Fruit fly (Drosophila melanogaster) whole organism: ENCODE results near the gene betaggt-I.

Source experiments
- CG8478 ChIP-seq: fragments of >200 bp; optimal IDR thresholded peaks from 2 replicates; lab custom pipeline; 2018; ENCODE audit warnings: inconsistent platforms
- Dll ChIP-seq: fragments of >200 bp; optimal IDR thresholded peaks from 2 replicates; lab custom pipeline; 2017
- EcR ChIP-seq, 2 experiments: fragments of >200 bp; optimal IDR thresholded peaks; 2 replicates each; lab custom pipeline; 2017; ENCODE audit warnings: missing biosample characterization in 2 of 2, missing genetic modification characterization in 2 of 2, missing genetic modification reagents in 2 of 2
- pan ChIP-seq: fragments of >200 bp; optimal IDR thresholded peaks from 2 replicates; lab custom pipeline; 2017
- psq ChIP-seq: fragments of >200 bp; optimal IDR thresholded peaks from 2 replicates; lab custom pipeline; 2017
- usp ChIP-seq: fragments of >200 bp; optimal IDR thresholded peaks from 2 replicates; lab custom pipeline; 2017; ENCODE audit warnings: missing biosample characterization, missing genetic modification characterization, mixed read lengths

betaggt-I gene

dm6 chr2L:4928340-4928739, 17.0 kb upstream of the betaggt-I start:
- TF ChIP-seq usp (GFP tag; lab: Kevin White, UChicago): no peak
- TF ChIP-seq CG8478: no peak
- no peak for TF ChIP-seq pan (lab: Kevin White, UChicago)
- no peak for TF ChIP-seq Dll
- TF ChIP-seq psq: no peak
- no peak for TF ChIP-seq EcR (GFP tag; optimal IDR thresholded peaks at IDR 0.05; lab: Kevin White, UChicago)

dm6 chr2L:4930541-4930940, 14.8 kb upstream of the betaggt-I start:
- TF ChIP-seq pan (lab: Kevin White, UChicago) (no peak), Dll (no peak), CG8478 (no peak), usp (GFP tag; lab: Kevin White, UChicago) (no peak), psq (no peak), EcR (GFP tag; optimal IDR thresholded peaks at IDR 0.05; lab: Kevin White, UChicago) (no peak)

dm6 chr2L:4932284-4932683, 13.1 kb upstream of the betaggt-I start, which contains the start of gene hoe1:
hoe1 (minus strand) TSS chr2L:4932384.
- no peak for TF ChIP-seq CG8478

dm6 chr2L:4936325-4936869, 9.0 kb upstream of the betaggt-I start, which contains the start of gene hoe2:
hoe2 (minus strand) TSS chr2L:4936450.
- TF ChIP-seq CG8478 (no peak), pan (lab: Kevin White, UChicago) (no peak), Dll (no peak), usp (GFP tag; lab: Kevin White, UChicago) (no peak), EcR (GFP tag; optimal IDR thresholded peaks at IDR 0.05; lab: Kevin White, UChicago) (no peak), psq (no peak)

- no peak for TF ChIP-seq usp (GFP tag; lab: Kevin White, UChicago)
- TF ChIP-seq Dll: no peak
- TF ChIP-seq EcR (GFP tag; optimal IDR thresholded peaks at IDR 0.05; lab: Kevin White, UChicago): no peak
- no peak for TF ChIP-seq psq
- no peak for TF ChIP-seq CG8478
- TF ChIP-seq pan (lab: Kevin White, UChicago): no peak
Observed at dm6 chr2L:4937060-4937459, 8.3 kb upstream of the betaggt-I start, which contains the start of gene Sgs1. Sgs1 (plus strand) TSS chr2L:4937409.

dm6 chr2L:4942257-4942792, 3.1 kb upstream of the betaggt-I start, which contains the start of gene synr:
synr (plus strand) TSS chr2L:4942742.
- TF ChIP-seq EcR (GFP tag; optimal IDR thresholded peaks at IDR 0.05; lab: Kevin White, UChicago) (no peak), CG8478 (no peak), pan (lab: Kevin White, UChicago) (no peak), psq (no peak), Dll (no peak), usp (GFP tag; lab: Kevin White, UChicago) (no peak)

dm6 chr2L:4949453-4950045, 4.2 kb downstream of the betaggt-I start, which contains the start of gene jet:
jet (minus strand) TSS chr2L:4949784.
- TF ChIP-seq EcR (GFP tag; optimal IDR thresholded peaks at IDR 0.05; lab: Kevin White, UChicago) (no peak), pan (lab: Kevin White, UChicago) (no peak), Dll (no peak), psq (no peak), usp (GFP tag; lab: Kevin White, UChicago) (no peak), CG8478 (no peak)

dm6 chr2L:4950667-4951066, 5.3 kb downstream of the betaggt-I start, which contains the start of gene Jon25Biii:
Jon25Biii (minus strand) TSS chr2L:4950767.
- no peak for TF ChIP-seq usp (GFP tag; lab: Kevin White, UChicago)
- no peak for TF ChIP-seq psq
- TF ChIP-seq pan (lab: Kevin White, UChicago): no peak
- no peak for TF ChIP-seq CG8478
- TF ChIP-seq EcR (GFP tag; optimal IDR thresholded peaks at IDR 0.05; lab: Kevin White, UChicago): no peak
- TF ChIP-seq Dll: no peak

- TF ChIP-seq EcR (GFP tag; optimal IDR thresholded peaks at IDR 0.05; lab: Kevin White, UChicago) (no peak), psq (no peak), CG8478 (no peak), Dll (no peak), usp (GFP tag; lab: Kevin White, UChicago) (no peak), pan (lab: Kevin White, UChicago) (no peak)
Observed at dm6 chr2L:4953086-4953570, 7.7 kb downstream of the betaggt-I start, which contains the start of gene Jon25Bii. Jon25Bii (minus strand) TSS chr2L:4953136.

dm6 chr2L:4955094-4955823, 9.9 kb downstream of the betaggt-I start, which contains the start of the genes Jon25Bi and Marcal1:
Jon25Bi (minus strand) TSS chr2L:4955144.
Marcal1 (plus strand) TSS chr2L:4955509.
- TF ChIP-seq Dll (no peak), CG8478 (no peak), EcR (GFP tag; optimal IDR thresholded peaks at IDR 0.05; lab: Kevin White, UChicago) (no peak), psq (no peak), pan (lab: Kevin White, UChicago) (no peak), usp (GFP tag; lab: Kevin White, UChicago) (no peak)

dm6 chr2L:4958111-4958510, 12.7 kb downstream of the betaggt-I start, which contains the start of gene CG34124:
CG34124 (plus strand) TSS chr2L:4958411.
- TF ChIP-seq pan (lab: Kevin White, UChicago): no peak

dm6 chr2L:4965420-4965819, 20.0 kb downstream of the betaggt-I start, which contains the start of gene CG34125:
CG34125 (plus strand) TSS chr2L:4965673.
- TF ChIP-seq psq: no peak
- TF ChIP-seq pan (lab: Kevin White, UChicago): no peak
- TF ChIP-seq EcR (GFP tag; optimal IDR thresholded peaks at IDR 0.05; lab: Kevin White, UChicago): no peak
- TF ChIP-seq Dll: no peak
- TF ChIP-seq usp (GFP tag; lab: Kevin White, UChicago): no peak
- no peak for TF ChIP-seq CG8478
